Fruit fly (Drosophila melanogaster) whole organism, pupa: ENCODE measurements around the gene CG34452.

Source experiments
- CG10348 ChIP-seq: fragments of 200-800 bp; sonication (Bioruptor generic); IDR thresholded peaks from 2 replicates; pipeline ENCODE4 v1.3.6; 2022; ENCODE audit warnings: missing biosample characterization, missing genetic modification characterization
- CG13204 ChIP-seq: fragments of 200-800 bp; sonication (Bioruptor generic); optimal IDR thresholded peaks from 2 replicates; lab custom pipeline; 2018; ENCODE audit warnings: missing biosample characterization, mild to moderate bottlenecking, missing genetic modification characterization, moderate library complexity
- CG14655 ChIP-seq: fragments of 200-800 bp; sonication (Bioruptor generic); optimal IDR thresholded peaks from 3 replicates; lab custom pipeline; 2017; ENCODE audit warnings: mild to moderate bottlenecking, missing biosample characterization, missing genetic modification reagents, missing genetic modification characterization
- CG15710 ChIP-seq: fragments of 200-800 bp; sonication (Bioruptor generic); optimal IDR thresholded peaks from 2 replicates; lab custom pipeline; 2018; ENCODE audit warnings: missing biosample characterization, mild to moderate bottlenecking, missing genetic modification characterization, moderate library complexity
- CG17806 ChIP-seq: fragments of 200-800 bp; sonication (Bioruptor generic); optimal IDR thresholded peaks from 2 replicates; lab custom pipeline; 2018; ENCODE audit warnings: missing biosample characterization, mild to moderate bottlenecking, missing genetic modification characterization, moderate library complexity
- CG32121 ChIP-seq: fragments of 200-800 bp; sonication (Bioruptor generic); IDR thresholded peaks from 2 replicates; pipeline ENCODE4 v1.3.6; 2022; ENCODE audit warnings: missing biosample characterization, missing genetic modification characterization
- CG34367 ChIP-seq: fragments of 200-800 bp; sonication (Bioruptor generic); optimal IDR thresholded peaks from 2 replicates; lab custom pipeline; 2018; ENCODE audit warnings: missing biosample characterization, mild to moderate bottlenecking, missing genetic modification characterization
- CG4496 ChIP-seq: fragments of 200-800 bp; sonication (Bioruptor generic); IDR thresholded peaks from 3 replicates; pipeline ENCODE4 v1.3.6; 2022; ENCODE audit warnings: missing biosample characterization, missing genetic modification characterization
- CG8159 ChIP-seq: fragments of 200-800 bp; sonication (Bioruptor generic); optimal IDR thresholded peaks from 3 replicates; lab custom pipeline; 2018; ENCODE audit warnings: missing biosample characterization, mild to moderate bottlenecking, missing genetic modification characterization, moderate library complexity
- CG8301 ChIP-seq: fragments of 200-800 bp; sonication (Bioruptor generic); optimal IDR thresholded peaks from 2 replicates; lab custom pipeline; 2018; ENCODE audit warnings: missing biosample characterization, mild to moderate bottlenecking, missing genetic modification characterization
- CG9948 ChIP-seq: fragments of 200-800 bp; sonication (Bioruptor generic); optimal IDR thresholded peaks from 2 replicates; lab custom pipeline; 2018; ENCODE audit warnings: missing biosample characterization, mild to moderate bottlenecking, missing genetic modification characterization, moderate library complexity
- D1 ChIP-seq: fragments of 200-800 bp; sonication (Bioruptor generic); optimal IDR thresholded peaks from 2 replicates; lab custom pipeline; 2018; ENCODE audit warnings: missing biosample characterization, mild to moderate bottlenecking, missing genetic modification characterization, moderate library complexity
- EcR ChIP-seq: fragments of 200-800 bp; sonication (Bioruptor generic); optimal IDR thresholded peaks from 3 replicates; lab custom pipeline; 2019; ENCODE audit warnings: missing biosample characterization, missing genetic modification characterization, mild to moderate bottlenecking, moderate library complexity, missing genetic modification reagents
- Pif1A ChIP-seq: fragments of 200-800 bp; sonication (Bioruptor generic); optimal IDR thresholded peaks from 3 replicates; lab custom pipeline; 2016; ENCODE audit warnings: missing biosample characterization, missing genetic modification characterization
- Pif1B ChIP-seq: fragments of 200-800 bp; sonication (Bioruptor generic); optimal IDR thresholded peaks from 3 replicates; lab custom pipeline; 2016; ENCODE audit warnings: missing biosample characterization, missing genetic modification characterization
- fd96Ca ChIP-seq: fragments of 200-800 bp; sonication (Bioruptor generic); IDR thresholded peaks from 3 replicates; pipeline ENCODE4 v1.3.6; 2022; ENCODE audit warnings: missing biosample characterization, missing genetic modification characterization
- gl ChIP-seq: fragments of 200-800 bp; sonication (Bioruptor generic); optimal IDR thresholded peaks from 2 replicates; lab custom pipeline; 2018; ENCODE audit warnings: missing biosample characterization, mild to moderate bottlenecking, missing genetic modification characterization
- rn ChIP-seq: fragments of 200-800 bp; sonication (Bioruptor generic); IDR thresholded peaks from 2 replicates; pipeline ENCODE4 v1.3.6; 2022; ENCODE audit warnings: missing biosample characterization, missing genetic modification characterization

Gene CG34452

DNA sequence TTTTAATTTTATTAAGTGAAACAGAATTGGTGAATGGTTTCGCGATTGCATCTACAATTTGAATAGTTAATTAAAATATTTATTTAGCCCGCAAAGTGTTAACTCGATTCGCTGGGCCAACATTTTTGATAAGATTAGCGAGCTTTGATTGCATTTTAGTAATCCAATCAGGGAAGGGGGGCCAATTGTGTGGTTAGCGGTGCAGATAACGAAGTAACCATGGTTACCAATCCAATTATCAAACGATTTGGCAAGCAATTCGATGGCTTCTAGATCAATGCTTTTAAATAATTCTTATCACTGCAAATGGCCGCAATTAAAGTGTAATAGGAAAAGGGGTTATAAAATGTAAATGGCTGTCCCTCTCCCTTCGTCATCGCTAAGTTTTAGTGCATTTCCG lies 4.7 kb upstream of the CG34452 start:
- TF ChIP-seq CG34367 (no peak), CG9948 (no peak), CG10348 (GFP tag; lab: Robert Waterston, UW) (no peak), fd96Ca (GFP tag; lab: Robert Waterston, UW) (no peak), CG14655 (GFP tag; lab: Kevin White, UChicago) (no peak)

DNA sequence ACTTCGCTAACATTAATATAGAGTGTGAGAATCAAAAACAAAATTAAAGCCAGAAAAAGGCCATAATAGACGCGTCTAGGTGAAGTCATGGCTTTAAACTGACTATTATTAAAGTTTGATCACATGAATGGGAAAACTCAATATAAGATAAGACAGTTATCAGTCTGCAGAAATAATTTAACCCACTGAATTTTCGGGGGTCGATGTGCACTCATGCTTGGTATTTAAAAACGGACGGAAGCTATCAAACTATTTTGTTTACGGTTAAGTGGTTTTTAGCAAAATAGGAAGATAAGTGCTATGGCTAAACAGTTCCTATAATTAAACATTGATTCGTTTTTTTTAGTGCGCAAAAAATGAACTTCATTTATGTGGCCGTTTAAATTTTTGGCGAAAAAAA lies 4.3 kb upstream of the CG34452 start, which contains the start of gene CG34451:
CG34451 (minus strand) TSS at position 101 of the 400 bp plus-strand sequence.
- TF ChIP-seq CG8301 (tag; lab: Kevin White, UChicago) (no peak), CG32121 (GFP tag; lab: Robert Waterston, UW) (no peak), Pif1A (GFP tag; lab: Kevin White, UChicago) (no peak), CG17806 (tag; lab: Kevin White, UChicago) (no peak), D1 (tag; lab: Kevin White, UChicago) (no peak), CG8159 (tag; lab: Kevin White, UChicago) (no peak)

DNA sequence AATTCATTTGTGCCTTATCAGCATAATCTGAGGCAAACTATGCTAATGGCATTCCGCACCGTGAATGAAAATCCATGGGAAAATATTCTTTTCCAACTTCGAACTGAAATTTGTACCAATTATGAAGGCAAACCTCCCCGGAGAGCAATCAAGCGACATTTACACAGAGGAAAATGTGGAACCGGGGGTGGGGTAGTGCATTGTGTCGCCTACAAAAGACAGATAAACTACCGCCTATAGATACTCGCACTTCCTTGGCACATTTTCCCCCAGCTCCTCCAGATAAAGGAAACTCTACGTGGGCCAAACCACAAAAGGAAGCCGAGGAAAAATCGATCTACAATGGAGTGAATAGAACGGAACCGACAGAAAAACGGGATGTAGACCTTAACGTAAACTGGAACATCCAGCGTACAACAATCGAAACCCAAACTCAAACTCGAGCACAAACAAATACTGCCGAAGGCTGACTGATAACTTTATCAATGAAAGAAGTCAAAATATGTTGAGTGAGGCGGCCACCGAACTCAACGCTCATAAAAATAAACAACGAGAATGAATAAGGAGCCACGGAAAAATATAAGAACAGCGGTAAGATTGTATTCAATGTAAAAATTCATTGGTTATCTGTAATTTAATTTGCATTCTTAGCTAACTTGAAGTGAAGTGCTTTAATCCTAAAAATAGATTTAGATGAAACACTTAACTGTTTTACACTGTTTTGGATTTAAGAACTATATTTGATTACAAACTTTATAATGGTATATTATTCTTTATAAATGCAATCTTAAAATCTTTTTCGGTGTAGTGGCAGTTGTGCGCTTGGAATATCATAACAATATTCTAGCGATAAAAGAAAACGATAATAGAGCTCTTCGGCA lies 3.2 kb upstream of the CG34452 start:
- TF ChIP-seq EcR (GFP tag; lab: Kevin White, UChicago) (peak; percentile 39), CG8301 (tag; lab: Kevin White, UChicago) (no peak)

DNA sequence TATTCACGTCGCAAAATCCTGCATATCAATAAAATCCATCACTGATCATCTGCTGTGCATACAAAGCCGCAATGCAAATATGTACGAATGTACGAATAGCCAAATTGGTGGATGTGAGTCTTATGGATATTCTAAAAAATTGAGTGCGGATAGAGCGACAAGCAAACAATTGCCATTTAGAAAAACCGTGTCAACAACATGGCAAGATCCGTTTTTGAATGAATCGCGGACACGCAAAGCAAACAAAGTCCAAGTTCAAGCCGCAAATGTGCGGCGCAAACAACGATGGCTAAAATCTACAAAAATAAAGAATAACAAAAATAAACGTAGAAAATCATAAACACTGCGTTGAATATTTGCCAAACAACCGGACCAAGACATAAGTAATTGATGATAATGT lies 1.8 kb upstream of the CG34452 start:
- TF ChIP-seq Pif1B (GFP tag; lab: Kevin White, UChicago) (no peak), CG13204 (GFP tag; lab: Kevin White, UChicago) (no peak), CG32121 (GFP tag; lab: Robert Waterston, UW) (no peak), CG14655 (GFP tag; lab: Kevin White, UChicago) (no peak), EcR (GFP tag; lab: Kevin White, UChicago) (no peak), gl (tag; lab: Kevin White, UChicago) (no peak), fd96Ca (GFP tag; lab: Robert Waterston, UW) (no peak), CG8159 (tag; lab: Kevin White, UChicago) (no peak)

DNA sequence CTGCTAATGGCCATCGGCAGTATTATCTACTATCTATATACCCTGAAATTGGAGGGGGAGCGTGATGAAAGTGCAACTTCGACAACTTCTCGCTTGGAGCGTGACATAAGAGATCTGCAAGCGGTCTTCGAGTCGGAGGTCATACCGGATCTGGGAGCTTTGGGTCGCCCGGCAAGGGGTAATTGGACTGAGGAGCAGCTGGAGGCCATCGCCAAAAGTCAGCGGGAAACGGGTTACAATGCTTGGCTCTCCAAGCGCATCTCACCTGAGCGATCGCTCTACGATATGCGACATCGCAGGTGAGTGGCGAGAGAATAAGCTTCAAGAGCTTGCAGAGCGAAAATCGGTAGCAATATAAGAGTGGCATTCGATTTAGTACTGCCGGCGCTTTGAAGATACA lies 3.7 kb downstream of the CG34452 start:
- TF ChIP-seq CG15710 (tag; lab: Kevin White, UChicago): no peak
- peak; percentile 51 for TF ChIP-seq CG13204 (GFP tag; lab: Kevin White, UChicago)

DNA sequence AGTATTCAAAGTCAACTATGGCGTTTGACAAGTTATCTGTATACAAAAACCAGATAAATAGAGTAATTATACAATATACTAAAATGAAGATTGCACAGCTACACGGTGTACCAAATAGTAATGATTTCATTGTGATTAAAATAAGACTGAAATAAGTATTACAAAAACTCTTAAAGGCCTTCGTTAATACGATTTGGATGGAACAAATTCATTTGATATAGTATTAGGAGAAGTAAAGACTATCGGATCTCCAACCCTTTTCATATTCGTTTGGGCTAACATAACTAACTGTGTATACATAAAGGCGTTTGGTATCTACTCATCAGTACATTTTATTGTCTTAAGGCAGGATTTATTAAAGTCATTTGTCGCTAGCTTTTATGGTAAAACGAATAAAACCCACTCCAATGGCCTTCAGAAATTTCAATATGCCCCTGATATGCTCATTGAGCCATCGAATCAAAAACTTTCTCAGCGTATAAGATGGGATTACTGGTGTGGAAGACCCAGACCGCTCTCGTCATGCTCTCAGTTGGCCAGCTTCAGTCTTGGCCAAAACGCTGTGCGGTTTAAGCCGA lies 4.3 kb downstream of the CG34452 start, which contains the start of the genes CG7579 and Pgant8:
CG7579 (minus strand) TSS at position 101 of the 578 bp plus-strand sequence.
Pgant8 (plus strand) TSS at position 528 of the 578 bp plus-strand sequence.
- TF ChIP-seq CG17806 (tag; lab: Kevin White, UChicago): no peak
- no peak for TF ChIP-seq CG4496 (GFP tag; lab: Robert Waterston, UW)
- no peak for TF ChIP-seq CG14655 (GFP tag; lab: Kevin White, UChicago)
- no peak for TF ChIP-seq Pif1A (GFP tag; lab: Kevin White, UChicago)

DNA sequence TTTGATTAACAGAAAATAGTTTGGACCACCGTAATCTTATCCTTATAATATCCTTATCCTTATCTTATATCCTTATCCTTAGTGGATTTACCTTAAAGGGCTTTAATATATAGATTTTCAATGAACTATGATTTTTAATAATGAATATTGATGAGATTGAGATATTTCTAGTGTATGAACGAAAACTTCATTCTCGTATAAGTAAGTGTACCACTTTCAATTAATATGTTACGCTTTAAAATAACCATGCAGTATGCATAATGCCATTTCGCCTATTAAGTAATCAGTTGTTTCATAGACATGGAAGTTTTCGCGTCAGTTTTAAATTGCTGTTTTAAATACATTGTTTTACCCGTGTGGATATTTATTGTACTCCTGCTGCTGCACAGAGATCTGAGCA lies 8.3 kb downstream of the CG34452 start, which contains the start of gene CG7304:
CG7304 (plus strand) TSS at position 301 of the 400 bp plus-strand sequence.
- TF ChIP-seq gl (tag; lab: Kevin White, UChicago) (no peak), EcR (GFP tag; lab: Kevin White, UChicago) (no peak), D1 (tag; lab: Kevin White, UChicago) (no peak), rn (GFP tag; lab: Robert Waterston, UW) (no peak), CG17806 (tag; lab: Kevin White, UChicago) (no peak)

DNA sequence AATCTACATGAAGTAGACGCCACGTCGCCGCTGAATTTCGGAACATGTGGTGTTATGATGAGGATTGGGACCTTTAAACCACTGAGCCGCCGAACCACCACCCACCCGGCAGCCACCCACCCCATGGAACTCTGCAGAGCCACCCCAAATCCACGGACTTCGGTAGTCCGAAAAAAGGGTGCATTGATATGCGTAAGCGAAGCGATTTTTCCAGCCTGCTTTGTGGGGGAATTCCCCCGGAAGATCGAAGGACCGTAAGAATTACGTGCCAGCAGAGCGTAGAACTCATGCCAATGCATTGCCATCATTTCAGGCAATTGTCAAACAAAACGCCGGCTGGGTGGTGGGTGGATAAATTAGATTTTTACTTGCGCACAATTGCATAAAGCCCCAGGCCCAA lies 9.4 kb downstream of the CG34452 start:
- TF ChIP-seq Pif1B (GFP tag; lab: Kevin White, UChicago): no peak
- TF ChIP-seq CG4496 (GFP tag; lab: Robert Waterston, UW): no peak
- no peak for TF ChIP-seq CG32121 (GFP tag; lab: Robert Waterston, UW)
- no peak for TF ChIP-seq CG15710 (tag; lab: Kevin White, UChicago)
